Worm (Caenorhabditis elegans): ENCODE results near the gene mig-10.

The mig-10 gene

ce11 chrIII:8289181-8289580 is 10.3 kb downstream of the mig-10 start:
- TF ChIP-seq lin-11 (tag; optimal IDR thresholded peaks at IDR 0.05) (no peak), crh-2 (tag; optimal IDR thresholded peaks at IDR 0.05) (no peak), C34F6.9 (tag; optimal IDR thresholded peaks at IDR 0.05) (no peak), zag-1 (tag; optimal IDR thresholded peaks at IDR 0.05) (no peak), mbf-1 (tag; optimal IDR thresholded peaks at IDR 0.05) (no peak), snpc-4 (tag; optimal IDR thresholded peaks at IDR 0.05) (no peak)

ce11 chrIII:8291268-8292032 is 12.5 kb downstream of the mig-10 start:
- TF ChIP-seq lin-13 (GFP tag; optimal IDR thresholded peaks at IDR 0.05) (no peak), nhr-129 (tag; optimal IDR thresholded peaks at IDR 0.05) (no peak), R02D3.7 (tag; optimal IDR thresholded peaks at IDR 0.05) (no peak), unc-55 (GFP tag; optimal IDR thresholded peaks at IDR 0.05) (peak; percentile 27), blmp-1 (tag; optimal IDR thresholded peaks at IDR 0.05; ENCODE audit: insufficient read depth) (no peak), nhr-10 (tag; optimal IDR thresholded peaks at IDR 0.05) (no peak), sma-9 (GFP tag; optimal IDR thresholded peaks at IDR 0.05) (peak; percentile 11), sma-9 (tag; optimal IDR thresholded peaks at IDR 0.05) (no peak), gmeb-1 (tag; optimal IDR thresholded peaks at IDR 0.05) (peak; percentile 10), C34F6.9 (tag; optimal IDR thresholded peaks at IDR 0.05) (no peak), fos-1 (tag; optimal IDR thresholded peaks at IDR 0.05) (peak; percentile 98), ztf-11 (tag; optimal IDR thresholded peaks at IDR 0.05) (no peak), nhr-237 (tag; optimal IDR thresholded peaks at IDR 0.05) (no peak)

ce11 chrIII:8293260-8293659 is 14.4 kb downstream of the mig-10 start:
- TF ChIP-seq elt-3 (tag; optimal IDR thresholded peaks at IDR 0.05): no peak
- peak; percentile 56 for TF ChIP-seq fos-1 (tag; optimal IDR thresholded peaks at IDR 0.05)

ce11 chrIII:8298216-8298920 is 19.5 kb downstream of the mig-10 start:
- TF ChIP-seq lin-39 (tag; optimal IDR thresholded peaks at IDR 0.05): no peak
- no peak for TF ChIP-seq unc-62 (GFP tag; optimal IDR thresholded peaks at IDR 0.05)
- peak; percentile 24 for TF ChIP-seq fos-1 (tag; optimal IDR thresholded peaks at IDR 0.05)

ce11 chrIII:8299078-8299587 is 20.2 kb downstream of the mig-10 start:
- TF ChIP-seq nhr-12 (tag; optimal IDR thresholded peaks at IDR 0.05) (no peak), elt-3 (tag; optimal IDR thresholded peaks at IDR 0.05) (no peak), lsy-2 (tag; optimal IDR thresholded peaks at IDR 0.05) (no peak), crh-2 (tag; optimal IDR thresholded peaks at IDR 0.05) (no peak)

ce11 chrIII:8299734-8300133 is 20.8 kb downstream of the mig-10 start:
- TF ChIP-seq dmd-4 (tag; optimal IDR thresholded peaks at IDR 0.05): no peak
- peak; percentile 59 for TF ChIP-seq fos-1 (tag; optimal IDR thresholded peaks at IDR 0.05)

ce11 chrIII:8300860-8301396 is 22.0 kb downstream of the mig-10 start:
- no peak for TF ChIP-seq ztf-1 (GFP tag; conservative IDR thresholded peaks at IDR 0.05)

ce11 chrIII:8303440-8303839 is 24.5 kb downstream of the mig-10 start:
- TF ChIP-seq nhr-77 (tag; optimal IDR thresholded peaks at IDR 0.05): no peak

Data from whole organism, L2 larva.